Fruit fly (Drosophila melanogaster) whole organism, embryonic: ENCODE data around the gene SecS.
A peak's percentile ranks its signal among the peaks of the same experiment; 100 is the strongest.

Experiments used
- Antp ChIP-seq: fragments of 200-800 bp; sonication (Bioruptor generic); optimal IDR thresholded peaks from 3 replicates; lab custom pipeline; 2016; ENCODE audit warnings: missing biosample characterization, missing genetic modification characterization
- Blimp-1 ChIP-seq: fragments of 200-800 bp; sonication (Bioruptor generic); optimal IDR thresholded peaks from 3 replicates; lab custom pipeline; 2018; ENCODE audit warnings: missing biosample characterization, missing genetic modification characterization, mild to moderate bottlenecking, moderate library complexity, missing genetic modification reagents
- CG10147 ChIP-seq: fragments of 200-800 bp; sonication (Bioruptor generic); optimal IDR thresholded peaks from 2 replicates; lab custom pipeline; 2019; ENCODE audit warnings: missing biosample characterization, mild to moderate bottlenecking, missing genetic modification characterization, moderate library complexity
- CG10959 ChIP-seq: fragments of 200-800 bp; sonication (Bioruptor generic); IDR thresholded peaks from 2 replicates; pipeline ENCODE4 v1.3.6; 2022; ENCODE audit warnings: missing biosample characterization, missing genetic modification characterization
- CG12071 ChIP-seq: fragments of 200-800 bp; sonication (Bioruptor generic); optimal IDR thresholded peaks from 3 replicates; lab custom pipeline; 2018; ENCODE audit warnings: missing biosample characterization, mild to moderate bottlenecking, missing genetic modification characterization
- CG12744 ChIP-seq: fragments of 200-800 bp; sonication (Bioruptor generic); optimal IDR thresholded peaks from 2 replicates; lab custom pipeline; 2016; ENCODE audit warnings: missing biosample characterization, missing genetic modification characterization
- CG12769 ChIP-seq: fragments of 200-800 bp; sonication (Bioruptor generic); optimal IDR thresholded peaks from 2 replicates; lab custom pipeline; 2019; ENCODE audit warnings: missing biosample characterization, mild to moderate bottlenecking, missing genetic modification characterization, moderate library complexity
- CG13287 ChIP-seq: fragments of 200-800 bp; sonication (Bioruptor generic); IDR thresholded peaks from 2 replicates; pipeline ENCODE4 v1.3.6; 2022; ENCODE audit warnings: missing biosample characterization, missing genetic modification characterization; ENCODE audit not compliant: partially characterized antibody
- CG14050 ChIP-seq: fragments of 200-800 bp; sonication (Bioruptor generic); IDR thresholded peaks from 3 replicates; pipeline ENCODE4 v1.3.6; 2022; ENCODE audit warnings: missing biosample characterization, missing genetic modification characterization
- CG15514 ChIP-seq: fragments of 200-800 bp; sonication (Bioruptor generic); optimal IDR thresholded peaks from 3 replicates; lab custom pipeline; 2017; ENCODE audit warnings: missing biosample characterization, missing genetic modification characterization, mild to moderate bottlenecking, moderate library complexity, missing genetic modification reagents
- CG1602 ChIP-seq: fragments of 200-800 bp; sonication (Bioruptor generic); optimal IDR thresholded peaks from 3 replicates; lab custom pipeline; 2016; ENCODE audit warnings: missing biosample characterization, missing genetic modification characterization
- CG2678 ChIP-seq: fragments of 200-800 bp; sonication (Bioruptor generic); optimal IDR thresholded peaks from 3 replicates; lab custom pipeline; 2019; ENCODE audit warnings: missing biosample characterization, mild to moderate bottlenecking, missing genetic modification characterization, moderate library complexity
- CG32532 ChIP-seq: fragments of 200-800 bp; sonication (Bioruptor generic); IDR thresholded peaks from 2 replicates; pipeline ENCODE4 v1.3.6; 2022; ENCODE audit warnings: missing biosample characterization, missing genetic modification characterization
- CG34224 ChIP-seq: fragments of 200-800 bp; sonication (Bioruptor generic); IDR thresholded peaks from 3 replicates; pipeline ENCODE4 v1.3.6; 2022; ENCODE audit warnings: missing biosample characterization, missing genetic modification characterization; ENCODE audit not compliant: partially characterized antibody
- CG34422 ChIP-seq: fragments of 200-800 bp; sonication (Bioruptor generic); IDR thresholded peaks from 3 replicates; pipeline ENCODE4 v1.3.6; 2022; ENCODE audit warnings: missing biosample characterization, missing genetic modification characterization
- CG4328 ChIP-seq: fragments of 200-800 bp; sonication (Bioruptor generic); optimal IDR thresholded peaks from 3 replicates; lab custom pipeline; 2017; ENCODE audit warnings: missing biosample characterization, missing genetic modification reagents, missing genetic modification characterization
- CG5953 ChIP-seq: fragments of 200-800 bp; sonication (Bioruptor generic); IDR thresholded peaks from 2 replicates; pipeline ENCODE4 v1.3.6; 2022; ENCODE audit warnings: missing biosample characterization, missing genetic modification characterization
- CG6654 ChIP-seq: fragments of 200-800 bp; sonication (Bioruptor generic); optimal IDR thresholded peaks from 2 replicates; lab custom pipeline; 2017; ENCODE audit warnings: missing biosample characterization, mild to moderate bottlenecking, missing genetic modification characterization
- CG7839 ChIP-seq: fragments of 200-800 bp; sonication (Bioruptor generic); optimal IDR thresholded peaks from 3 replicates; lab custom pipeline; 2018; ENCODE audit warnings: missing biosample characterization, mild to moderate bottlenecking, missing genetic modification characterization, moderate library complexity
- CG8388 ChIP-seq: fragments of 200-800 bp; sonication (Bioruptor generic); optimal IDR thresholded peaks from 2 replicates; lab custom pipeline; 2019; ENCODE audit warnings: missing biosample characterization, mild to moderate bottlenecking, missing genetic modification characterization, moderate library complexity
- CG8924 ChIP-seq: fragments of 200-800 bp; optimal IDR thresholded peaks from 3 replicates; lab custom pipeline; 2019; ENCODE audit warnings: missing biosample characterization, mild to moderate bottlenecking, missing genetic modification characterization, moderate library complexity
- CG9727 ChIP-seq: fragments of 200-800 bp; sonication (Bioruptor generic); optimal IDR thresholded peaks from 3 replicates; lab custom pipeline; 2017; ENCODE audit warnings: missing biosample characterization, mild to moderate bottlenecking, missing genetic modification characterization
- CG9817 ChIP-seq: fragments of 200-800 bp; sonication (Bioruptor generic); optimal IDR thresholded peaks from 2 replicates; lab custom pipeline; 2018; ENCODE audit warnings: missing biosample characterization, mild to moderate bottlenecking, missing genetic modification characterization, moderate library complexity
- Dad ChIP-seq: fragments of 200-800 bp; sonication (Bioruptor generic); optimal IDR thresholded peaks from 3 replicates; lab custom pipeline; 2016; ENCODE audit warnings: missing biosample characterization, missing genetic modification characterization
- Dip2 ChIP-seq: fragments of 200-800 bp; sonication (Bioruptor generic); IDR thresholded peaks from 2 replicates; pipeline ENCODE4 v1.3.6; 2022; ENCODE audit warnings: missing biosample characterization, missing genetic modification characterization
- Doc3 ChIP-seq: fragments of 200-800 bp; sonication (Bioruptor generic); IDR thresholded peaks from 3 replicates; pipeline ENCODE4 v1.3.6; 2022; ENCODE audit warnings: missing biosample characterization, missing genetic modification characterization; ENCODE audit not compliant: partially characterized antibody
- Fer3 ChIP-seq: fragments of 200-800 bp; sonication (Bioruptor generic); optimal IDR thresholded peaks from 2 replicates; lab custom pipeline; 2018; ENCODE audit warnings: missing biosample characterization, mild to moderate bottlenecking, missing genetic modification characterization, moderate library complexity
- H2.0 ChIP-seq: fragments of 200-800 bp; sonication (Bioruptor generic); IDR thresholded peaks from 2 replicates; pipeline ENCODE4 v1.3.6; 2022; ENCODE audit warnings: missing biosample characterization, missing genetic modification characterization
- Med ChIP-seq: fragments of 200-800 bp; sonication (Bioruptor generic); peaks from one replicate; lab custom pipeline; 2016; ENCODE audit warnings: missing biosample characterization, missing genetic modification characterization, mild to moderate bottlenecking, inconsistent platforms, moderate library complexity
- NC2α ChIP-seq: fragments of 200-800 bp; sonication (Bioruptor generic); optimal IDR thresholded peaks from 2 replicates; lab custom pipeline; 2016; ENCODE audit warnings: missing biosample characterization, missing genetic modification characterization
- Neu2 ChIP-seq: fragments of 200-800 bp; sonication (Bioruptor generic); optimal IDR thresholded peaks from 3 replicates; lab custom pipeline; 2016; ENCODE audit warnings: missing biosample characterization, missing genetic modification characterization, borderline replicate concordance
- Optix ChIP-seq: fragments of 200-800 bp; sonication (Bioruptor generic); IDR thresholded peaks from 3 replicates; pipeline ENCODE4 v1.3.6; 2022; ENCODE audit warnings: missing biosample characterization, missing genetic modification characterization
- PHDP ChIP-seq: fragments of 200-800 bp; sonication (Bioruptor generic); optimal IDR thresholded peaks from 3 replicates; lab custom pipeline; 2018; ENCODE audit warnings: missing biosample characterization, mild to moderate bottlenecking, missing genetic modification characterization, moderate library complexity
- Scr ChIP-seq: fragments of 200-800 bp; sonication (Bioruptor generic); IDR thresholded peaks from 2 replicates; pipeline ENCODE4 v1.3.6; 2022; ENCODE audit warnings: missing biosample characterization, missing genetic modification characterization; ENCODE audit not compliant: partially characterized antibody
- Vsx1 ChIP-seq: fragments of 200-800 bp; sonication (Bioruptor generic); optimal IDR thresholded peaks from 2 replicates; lab custom pipeline; 2017; ENCODE audit warnings: missing biosample characterization, mild to moderate bottlenecking, missing genetic modification characterization, missing genetic modification reagents
- bigmax ChIP-seq: fragments of 200-800 bp; sonication (Bioruptor generic); optimal IDR thresholded peaks from 2 replicates; lab custom pipeline; 2018; ENCODE audit warnings: missing biosample characterization, mild to moderate bottlenecking, missing genetic modification characterization
- bsh ChIP-seq, 2 experiments: fragments of 200-800 bp; sonication (Bioruptor generic); optimal IDR thresholded peaks; 2 replicates each; lab custom pipeline; 2017 to 2018; ENCODE audit warnings: mild to moderate bottlenecking in 2 of 2, missing biosample characterization in 2 of 2, missing genetic modification characterization in 2 of 2, moderate library complexity in 1 of 2
- emc ChIP-seq: fragments of 200-800 bp; sonication (Bioruptor generic); optimal IDR thresholded peaks from 2 replicates; lab custom pipeline; 2016; ENCODE audit warnings: missing biosample characterization, missing genetic modification characterization
- esg ChIP-seq: fragments of 200-800 bp; sonication (Bioruptor generic); conservative IDR thresholded peaks from 2 replicates; pipeline ENCODE4 v1.3.6; 2022; ENCODE audit warnings: missing biosample characterization, missing genetic modification characterization
- gcm2 ChIP-seq: fragments of 200-800 bp; sonication (Bioruptor generic); optimal IDR thresholded peaks from 2 replicates; lab custom pipeline; 2016; ENCODE audit warnings: missing biosample characterization, missing genetic modification characterization
- hbn ChIP-seq: fragments of 200-800 bp; sonication (Bioruptor generic); IDR thresholded peaks from 2 replicates; pipeline ENCODE4 v1.3.6; 2022; ENCODE audit warnings: missing biosample characterization, missing genetic modification characterization; ENCODE audit not compliant: partially characterized antibody
- jigr1 ChIP-seq: fragments of 200-800 bp; sonication (Bioruptor generic); IDR thresholded peaks from 3 replicates; pipeline ENCODE4 v1.3.6; 2022; ENCODE audit warnings: missing biosample characterization, missing genetic modification characterization
- org-1 ChIP-seq: fragments of 200-800 bp; sonication (Bioruptor generic); optimal IDR thresholded peaks from 2 replicates; lab custom pipeline; 2017; ENCODE audit warnings: missing biosample characterization, missing genetic modification characterization
- sr ChIP-seq: fragments of 200-800 bp; sonication (Bioruptor generic); IDR thresholded peaks from 3 replicates; pipeline ENCODE4 v1.3.6; 2022; ENCODE audit warnings: missing biosample characterization, missing genetic modification characterization
- sug ChIP-seq: fragments of 200-800 bp; optimal IDR thresholded peaks from 2 replicates; lab custom pipeline; 2019; ENCODE audit warnings: missing biosample characterization, mild to moderate bottlenecking, missing genetic modification characterization, moderate library complexity
- toy ChIP-seq: fragments of 200-800 bp; sonication (Bioruptor generic); IDR thresholded peaks from 2 replicates; pipeline ENCODE4 v1.3.6; 2022; ENCODE audit warnings: missing biosample characterization, missing genetic modification characterization
- vfl ChIP-seq: fragments of 200-800 bp; sonication (Bioruptor generic); optimal IDR thresholded peaks from 2 replicates; lab custom pipeline; 2016; ENCODE audit warnings: missing biosample characterization, missing genetic modification characterization
- wor ChIP-seq: fragments of 200-800 bp; sonication (Bioruptor generic); IDR thresholded peaks from 2 replicates; pipeline ENCODE4 v1.3.6; 2022; ENCODE audit warnings: missing biosample characterization, missing genetic modification characterization

The SecS gene

dm6 chr3R:5636519-5637430 is 35.5 kb downstream of the SecS start, which contains the start of the genes CG31548 and CG12170 (continued):
- TF ChIP-seq CG13287 (no peak), sug (tag; lab: Kevin White, UChicago) (no peak), org-1 (no peak), CG10959 (GFP tag; lab: Robert Waterston, UW) (no peak), bsh (GFP tag; optimal IDR thresholded peaks at IDR 0.05; lab: Kevin White, UChicago) (peak in 1 of 2 experiments; percentile 59), Optix (GFP tag; lab: Robert Waterston, UW) (no peak), CG1602 (peak; percentile 56), emc (no peak), bigmax (GFP tag; lab: Kevin White, UChicago) (no peak), Dip2 (GFP tag; lab: Robert Waterston, UW) (no peak), jigr1 (GFP tag; lab: Robert Waterston, UW) (no peak), Fer3 (tag; lab: Kevin White, UChicago) (peak; percentile 45), vfl (GFP tag; lab: Kevin White, UChicago) (peak; percentile 15), Vsx1 (GFP tag; lab: Kevin White, UChicago) (no peak), Med (peak; percentile 83), Dad (GFP tag; lab: Kevin White, UChicago) (no peak), CG32532 (GFP tag; lab: Robert Waterston, UW) (peak; percentile 59; the same call in 1 of the 2 replicates), Blimp-1 (GFP tag; lab: Kevin White, UChicago) (no peak), CG6654 (GFP tag; lab: Kevin White, UChicago) (no peak), CG4328 (GFP tag; lab: Kevin White, UChicago) (no peak), CG8924 (tag; lab: Kevin White, UChicago) (peak; percentile 65), Doc3 (no peak), Scr (GFP tag; lab: Robert Waterston, UW) (no peak), CG9817 (no peak), CG8388 (peak; percentile 60), CG14050 (GFP tag; lab: Robert Waterston, UW) (no peak), CG12744 (GFP tag; lab: Kevin White, UChicago) (no peak), wor (no peak), toy (GFP tag; lab: Robert Waterston, UW) (no peak), CG12071 (no peak), Antp (GFP tag; lab: Kevin White, UChicago) (peak; percentile 9), esg (GFP tag; lab: Robert Waterston, UW) (peak; percentile 50), CG9727 (peak; percentile 69), gcm2 (GFP tag; lab: Kevin White, UChicago) (no peak), PHDP (tag; lab: Kevin White, UChicago) (peak; percentile 70), CG2678 (tag; lab: Kevin White, UChicago) (no peak), CG34422 (GFP tag; lab: Robert Waterston, UW) (0 out of 3 replicates have a peak, but pooled peaks have one; percentile 16), NC2α (GFP tag; lab: Kevin White, UChicago) (no peak), sr (GFP tag; lab: Robert Waterston, UW) (no peak), CG7839 (tag; lab: Kevin White, UChicago) (no peak), CG5953 (GFP tag; lab: Robert Waterston, UW) (peak; percentile 36; the same call in 1 of the 2 replicates), Neu2 (GFP tag; lab: Kevin White, UChicago) (no peak), hbn (GFP tag; lab: Robert Waterston, UW) (no peak), H2.0 (GFP tag; lab: Robert Waterston, UW) (0 out of 2 replicates have a peak, but pooled peaks have one; percentile 14), CG12769 (tag; lab: Kevin White, UChicago) (no peak), CG15514 (GFP tag; lab: Kevin White, UChicago) (peak; percentile 53), CG10147 (GFP tag; lab: Kevin White, UChicago) (peak; percentile 23), CG34224 (GFP tag; lab: Robert Waterston, UW) (no peak)
